Fruit fly (Drosophila melanogaster) whole organism, embryonic: ENCODE results near the gene CG33287.

Source experiments
- CG10366 ChIP-seq: fragments of 200-800 bp; sonication (Bioruptor generic); IDR thresholded peaks from 2 replicates; pipeline ENCODE4 v1.3.6; 2022; ENCODE audit warnings: missing biosample characterization, missing genetic modification characterization
- CG10431 ChIP-seq: fragments of 200-800 bp; sonication (Bioruptor generic); optimal IDR thresholded peaks from 3 replicates; lab custom pipeline; 2018; ENCODE audit warnings: missing biosample characterization, mild to moderate bottlenecking, missing genetic modification characterization
- CG11093 ChIP-seq: fragments of 200-800 bp; sonication (Bioruptor generic); IDR thresholded peaks from 3 replicates; pipeline ENCODE4 v1.3.6; 2022; ENCODE audit warnings: missing biosample characterization, missing genetic modification characterization
- CG12744 ChIP-seq: fragments of 200-800 bp; sonication (Bioruptor generic); optimal IDR thresholded peaks from 2 replicates; lab custom pipeline; 2016; ENCODE audit warnings: missing biosample characterization, missing genetic modification characterization
- CG13287 ChIP-seq: fragments of 200-800 bp; sonication (Bioruptor generic); IDR thresholded peaks from 2 replicates; pipeline ENCODE4 v1.3.6; 2022; ENCODE audit warnings: missing biosample characterization, missing genetic modification characterization; ENCODE audit not compliant: partially characterized antibody
- CG13624 ChIP-seq: fragments of 200-800 bp; sonication (Bioruptor generic); optimal IDR thresholded peaks from 2 replicates; lab custom pipeline; 2016; ENCODE audit warnings: missing biosample characterization, missing genetic modification characterization
- CG14667 ChIP-seq: fragments of 200-800 bp; sonication (Bioruptor generic); IDR thresholded peaks from 2 replicates; pipeline ENCODE4 v1.3.6; 2022; ENCODE audit warnings: missing biosample characterization, missing genetic modification characterization
- CG17186 ChIP-seq: fragments of 200-800 bp; sonication (Bioruptor generic); optimal IDR thresholded peaks from 3 replicates; lab custom pipeline; 2017; ENCODE audit warnings: missing biosample characterization, missing genetic modification reagents, missing genetic modification characterization
- CG17359 ChIP-seq: fragments of 200-800 bp; sonication (Bioruptor generic); optimal IDR thresholded peaks from 3 replicates; lab custom pipeline; 2018; ENCODE audit warnings: missing biosample characterization, mild to moderate bottlenecking, missing genetic modification characterization, moderate library complexity
- CG2116 ChIP-seq: fragments of 200-800 bp; sonication (Bioruptor generic); optimal IDR thresholded peaks from 3 replicates; lab custom pipeline; 2018; ENCODE audit warnings: missing biosample characterization, mild to moderate bottlenecking, missing genetic modification characterization
- CG3847 ChIP-seq: fragments of 200-800 bp; sonication (Bioruptor generic); IDR thresholded peaks from 2 replicates; pipeline ENCODE4 v1.3.6; 2022; ENCODE audit warnings: missing biosample characterization, missing genetic modification characterization
- CG42726 ChIP-seq: fragments of 200-800 bp; sonication (Bioruptor generic); IDR thresholded peaks from 2 replicates; pipeline ENCODE4 v1.3.6; 2022; ENCODE audit warnings: missing biosample characterization, missing genetic modification characterization; ENCODE audit not compliant: partially characterized antibody
- CG6689 ChIP-seq: fragments of 200-800 bp; sonication (Bioruptor generic); IDR thresholded peaks from 2 replicates; pipeline ENCODE4 v1.3.6; 2022; ENCODE audit warnings: missing biosample characterization, missing genetic modification characterization
- CG6765 ChIP-seq: fragments of 200-800 bp; sonication (Bioruptor generic); optimal IDR thresholded peaks from 3 replicates; lab custom pipeline; 2017; ENCODE audit warnings: missing biosample characterization, mild to moderate bottlenecking, missing genetic modification characterization
- CG7963 ChIP-seq: fragments of 200-800 bp; sonication (Bioruptor generic); IDR thresholded peaks from 3 replicates; pipeline ENCODE4 v1.3.6; 2022; ENCODE audit warnings: missing biosample characterization, missing genetic modification characterization; ENCODE audit not compliant: partially characterized antibody
- Dbx ChIP-seq: fragments of 200-800 bp; sonication (Bioruptor generic); IDR thresholded peaks from 3 replicates; pipeline ENCODE4 v1.3.6; 2022; ENCODE audit warnings: missing biosample characterization, missing genetic modification characterization
- Dip2 ChIP-seq: fragments of 200-800 bp; sonication (Bioruptor generic); IDR thresholded peaks from 2 replicates; pipeline ENCODE4 v1.3.6; 2022; ENCODE audit warnings: missing biosample characterization, missing genetic modification characterization
- Mrtf ChIP-seq: fragments of 200-800 bp; sonication (Bioruptor generic); IDR thresholded peaks from 3 replicates; pipeline ENCODE4 v1.3.6; 2022; ENCODE audit warnings: missing biosample characterization, missing genetic modification characterization
- NC2β ChIP-seq: fragments of 200-800 bp; sonication (Bioruptor generic); optimal IDR thresholded peaks from 2 replicates; lab custom pipeline; 2016; ENCODE audit warnings: missing biosample characterization, missing genetic modification characterization
- NFAT ChIP-seq: fragments of 200-800 bp; sonication (Bioruptor generic); IDR thresholded peaks from 2 replicates; pipeline ENCODE4 v1.3.6; 2022; ENCODE audit warnings: missing biosample characterization, missing genetic modification characterization
- Nf-YC ChIP-seq: fragments of 200-800 bp; optimal IDR thresholded peaks from 3 replicates; lab custom pipeline; 2019; ENCODE audit warnings: missing biosample characterization, mild to moderate bottlenecking, missing genetic modification characterization, moderate library complexity
- Optix ChIP-seq: fragments of 200-800 bp; sonication (Bioruptor generic); IDR thresholded peaks from 3 replicates; pipeline ENCODE4 v1.3.6; 2022; ENCODE audit warnings: missing biosample characterization, missing genetic modification characterization
- Pdp1 ChIP-seq, 2 experiments: fragments of 200-800 bp; sonication (Bioruptor generic); optimal IDR thresholded peaks; 3 replicates each; lab custom pipeline; 2016; ENCODE audit warnings: missing biosample characterization in 2 of 2, missing genetic modification characterization in 2 of 2, mild to moderate bottlenecking in 1 of 2, moderate library complexity in 1 of 2
- Poxn ChIP-seq: fragments of 200-800 bp; sonication (Bioruptor generic); IDR thresholded peaks from 2 replicates; pipeline ENCODE4 v1.3.6; 2022; ENCODE audit warnings: missing biosample characterization, missing genetic modification characterization
- Scr ChIP-seq: fragments of 200-800 bp; sonication (Bioruptor generic); IDR thresholded peaks from 2 replicates; pipeline ENCODE4 v1.3.6; 2022; ENCODE audit warnings: missing biosample characterization, missing genetic modification characterization; ENCODE audit not compliant: partially characterized antibody
- Tbp ChIP-seq: fragments of >200 bp; optimal IDR thresholded peaks from 2 replicates; lab custom pipeline; 2018; ENCODE audit warnings: missing biosample characterization, missing genetic modification characterization
- Usf ChIP-seq: fragments of 200-800 bp; sonication (Bioruptor generic); optimal IDR thresholded peaks from 2 replicates; lab custom pipeline; 2017; ENCODE audit warnings: missing genotype, missing biosample characterization, missing genetic modification characterization
- ara ChIP-seq: fragments of 200-800 bp; sonication (Bioruptor generic); IDR thresholded peaks from 2 replicates; pipeline ENCODE4 v1.3.6; 2022; ENCODE audit warnings: missing biosample characterization, missing genetic modification characterization
- bsh ChIP-seq, 2 experiments: fragments of 200-800 bp; sonication (Bioruptor generic); optimal IDR thresholded peaks; 2 replicates each; lab custom pipeline; 2017 to 2018; ENCODE audit warnings: mild to moderate bottlenecking in 2 of 2, missing biosample characterization in 2 of 2, missing genetic modification characterization in 2 of 2, moderate library complexity in 1 of 2
- btn ChIP-seq: fragments of 200-800 bp; sonication (Bioruptor generic); optimal IDR thresholded peaks from 2 replicates; lab custom pipeline; 2016; ENCODE audit warnings: missing biosample characterization, missing genetic modification characterization
- cas ChIP-seq: fragments of 200-800 bp; sonication (Bioruptor generic); IDR thresholded peaks from 2 replicates; pipeline ENCODE4 v1.3.6; 2022; ENCODE audit warnings: missing biosample characterization, missing genetic modification characterization
- cg ChIP-seq: fragments of 200-800 bp; sonication (Bioruptor generic); optimal IDR thresholded peaks from 3 replicates; lab custom pipeline; 2019; ENCODE audit warnings: missing biosample characterization, mild to moderate bottlenecking, missing genetic modification characterization, moderate library complexity
- da ChIP-seq: fragments of 200-800 bp; sonication (Bioruptor generic); optimal IDR thresholded peaks from 2 replicates; lab custom pipeline; 2016; ENCODE audit warnings: missing biosample characterization, missing genetic modification characterization
- fru ChIP-seq: fragments of >200 bp; optimal IDR thresholded peaks from 2 replicates; lab custom pipeline; 2017
- fu2 ChIP-seq: fragments of 200-800 bp; sonication (Bioruptor generic); optimal IDR thresholded peaks from 2 replicates; lab custom pipeline; 2016; ENCODE audit warnings: missing biosample characterization, missing genetic modification characterization
- gsb-n ChIP-seq: fragments of 200-800 bp; sonication (Bioruptor generic); optimal IDR thresholded peaks from 3 replicates; lab custom pipeline; 2018; ENCODE audit warnings: missing biosample characterization, mild to moderate bottlenecking, missing genetic modification characterization
- hb ChIP-seq: fragments of 200-800 bp; sonication (Bioruptor generic); IDR thresholded peaks from 3 replicates; pipeline ENCODE4 v1.3.6; 2022; ENCODE audit warnings: missing biosample characterization, missing genetic modification characterization; ENCODE audit not compliant: partially characterized antibody
- kni ChIP-seq: fragments of 200-800 bp; sonication (Bioruptor generic); optimal IDR thresholded peaks from 3 replicates; lab custom pipeline; 2017; ENCODE audit warnings: mild to moderate bottlenecking, missing biosample characterization, missing genetic modification reagents, missing genetic modification characterization
- mld ChIP-seq: fragments of 200-800 bp; sonication (Bioruptor generic); IDR thresholded peaks from 3 replicates; pipeline ENCODE4 v1.3.6; 2022; ENCODE audit warnings: missing biosample characterization, missing genetic modification characterization; ENCODE audit not compliant: partially characterized antibody
- nom ChIP-seq: fragments of 200-800 bp; sonication (Bioruptor generic); optimal IDR thresholded peaks from 2 replicates; lab custom pipeline; 2017; ENCODE audit warnings: missing biosample characterization, missing genetic modification characterization, mild to moderate bottlenecking, moderate library complexity, missing genetic modification reagents
- org-1 ChIP-seq: fragments of 200-800 bp; sonication (Bioruptor generic); optimal IDR thresholded peaks from 2 replicates; lab custom pipeline; 2017; ENCODE audit warnings: missing biosample characterization, missing genetic modification characterization
- peb ChIP-seq: fragments of 200-800 bp; sonication (Bioruptor generic); IDR thresholded peaks from 2 replicates; pipeline ENCODE4 v1.3.6; 2022; ENCODE audit warnings: missing biosample characterization, missing genetic modification characterization
- pho ChIP-seq: fragments of 200-800 bp; sonication (Bioruptor generic); optimal IDR thresholded peaks from 2 replicates; lab custom pipeline; 2016; ENCODE audit warnings: missing biosample characterization, missing genetic modification characterization
- scrt ChIP-seq: fragments of 200-800 bp; sonication (Bioruptor generic); optimal IDR thresholded peaks from 2 replicates; lab custom pipeline; 2018; ENCODE audit warnings: missing biosample characterization, mild to moderate bottlenecking, missing genetic modification characterization, moderate library complexity
- sd ChIP-seq: fragments of 200-800 bp; sonication (Bioruptor generic); optimal IDR thresholded peaks from 3 replicates; lab custom pipeline; 2018; ENCODE audit warnings: missing biosample characterization, mild to moderate bottlenecking, missing genetic modification characterization, moderate library complexity
- sens-2 ChIP-seq: fragments of 200-800 bp; sonication (Bioruptor generic); IDR thresholded peaks from 2 replicates; pipeline ENCODE4 v1.3.6; 2022; ENCODE audit warnings: missing biosample characterization, missing genetic modification characterization
- so ChIP-seq: fragments of 200-800 bp; sonication (Bioruptor generic); IDR thresholded peaks from 3 replicates; pipeline ENCODE4 v1.3.6; 2022; ENCODE audit warnings: missing biosample characterization, missing genetic modification characterization
- sqz ChIP-seq: fragments of 200-800 bp; sonication (Bioruptor generic); optimal IDR thresholded peaks from 3 replicates; lab custom pipeline; 2018; ENCODE audit warnings: missing biosample characterization, mild to moderate bottlenecking, missing genetic modification characterization
- tap ChIP-seq: fragments of 200-800 bp; optimal IDR thresholded peaks from 3 replicates; lab custom pipeline; 2019; ENCODE audit warnings: missing biosample characterization, mild to moderate bottlenecking, missing genetic modification characterization, moderate library complexity
- unc-4 ChIP-seq: fragments of 200-800 bp; sonication (Bioruptor generic); IDR thresholded peaks from 2 replicates; pipeline ENCODE4 v1.3.6; 2022; ENCODE audit warnings: missing biosample characterization, missing genetic modification characterization; ENCODE audit not compliant: partially characterized antibody

The CG33287 gene

dm6 chr3L:21009405-21010120 is 39.1 kb upstream of the CG33287 start (continued):
- TF ChIP-seq scrt (GFP tag; lab: Kevin White, UChicago) (peak; percentile 22), Pdp1 (GFP tag; optimal IDR thresholded peaks at IDR 0.05; lab: Kevin White, UChicago) (peak; percentile 26 to 43), Poxn (GFP tag; lab: Robert Waterston, UW) (no peak), fu2 (GFP tag; lab: Kevin White, UChicago) (peak; percentile 33), so (GFP tag; lab: Robert Waterston, UW) (peak; percentile 69; the same call in 1 of the 3 replicates), Mrtf (GFP tag; lab: Robert Waterston, UW) (no peak), CG14667 (GFP tag; lab: Robert Waterston, UW) (no peak), nom (GFP tag; lab: Kevin White, UChicago) (no peak), sqz (GFP tag; lab: Kevin White, UChicago) (peak; percentile 56), cg (GFP tag; lab: Kevin White, UChicago) (peak; percentile 85), da (no peak), NFAT (GFP tag; lab: Robert Waterston, UW) (no peak), CG13287 (peak; percentile 16; the same call in 1 of the 2 replicates), Usf (GFP tag; lab: Kevin White, UChicago) (no peak), pho (GFP tag; lab: Kevin White, UChicago) (peak; percentile 48), fru (no peak), Scr (GFP tag; lab: Robert Waterston, UW) (0 out of 2 replicates have a peak, but pooled peaks have one; percentile 16), gsb-n (tag; lab: Kevin White, UChicago) (no peak), CG13624 (GFP tag; lab: Kevin White, UChicago) (peak; percentile 63), CG11093 (no peak), CG3847 (no peak; the same call in 1 of the 2 replicates), CG10366 (GFP tag; lab: Robert Waterston, UW) (peak; percentile 69), bsh (GFP tag; optimal IDR thresholded peaks at IDR 0.05; lab: Kevin White, UChicago) (peak; percentile 52 to 69), CG7963 (GFP tag; lab: Robert Waterston, UW) (no peak), CG2116 (GFP tag; lab: Kevin White, UChicago) (peak; percentile 20), Optix (GFP tag; lab: Robert Waterston, UW) (peak; percentile 67; the same call in 2 of the 3 replicates), CG42726 (GFP tag; lab: Robert Waterston, UW) (no peak), Dip2 (GFP tag; lab: Robert Waterston, UW) (no peak), Tbp (no peak), CG12744 (GFP tag; lab: Kevin White, UChicago) (peak; percentile 2), ara (GFP tag; lab: Robert Waterston, UW) (peak; percentile 50), Nf-YC (tag; lab: Kevin White, UChicago) (no peak), CG17359 (tag; lab: Kevin White, UChicago) (peak; percentile 60), peb (GFP tag; lab: Robert Waterston, UW) (peak; percentile 26; the same call in 1 of the 2 replicates), CG6765 (GFP tag; lab: Kevin White, UChicago) (peak; percentile 9), Dbx (GFP tag; lab: Robert Waterston, UW) (peak; percentile 74; the same call in 2 of the 3 replicates), hb (GFP tag; lab: Robert Waterston, UW) (no peak), cas (GFP tag; lab: Robert Waterston, UW) (no peak), CG17186 (GFP tag; lab: Kevin White, UChicago) (no peak), NC2β (peak; percentile 58), mld (GFP tag; lab: Robert Waterston, UW) (no peak), CG6689 (GFP tag; lab: Robert Waterston, UW) (peak; percentile 73), kni (GFP tag; lab: Kevin White, UChicago) (no peak), org-1 (GFP tag; lab: Kevin White, UChicago) (no peak), tap (tag; lab: Kevin White, UChicago) (no peak), btn (GFP tag; lab: Kevin White, UChicago) (no peak), sens-2 (GFP tag; lab: Robert Waterston, UW) (peak; percentile 79), sd (peak; percentile 15), unc-4 (GFP tag; lab: Robert Waterston, UW) (no peak), CG10431 (GFP tag; lab: Kevin White, UChicago) (no peak)
